Fruit fly (Drosophila melanogaster) whole organism, pupa: ENCODE results near the gene Alr.

Experiments
- CG10348 ChIP-seq: fragments of 200-800 bp; sonication (Bioruptor generic); IDR thresholded peaks from 2 replicates; pipeline ENCODE4 v1.3.6; 2022; ENCODE audit warnings: missing biosample characterization, missing genetic modification characterization
- CG12605 ChIP-seq: fragments of 200-800 bp; sonication (Bioruptor generic); IDR thresholded peaks from 2 replicates; pipeline ENCODE4 v1.3.6; 2022; ENCODE audit warnings: missing biosample characterization, missing genetic modification characterization
- CG14655 ChIP-seq: fragments of 200-800 bp; sonication (Bioruptor generic); optimal IDR thresholded peaks from 3 replicates; lab custom pipeline; 2017; ENCODE audit warnings: mild to moderate bottlenecking, missing biosample characterization, missing genetic modification reagents, missing genetic modification characterization
- CG15710 ChIP-seq: fragments of 200-800 bp; sonication (Bioruptor generic); optimal IDR thresholded peaks from 2 replicates; lab custom pipeline; 2018; ENCODE audit warnings: missing biosample characterization, mild to moderate bottlenecking, missing genetic modification characterization, moderate library complexity
- CG17806 ChIP-seq: fragments of 200-800 bp; sonication (Bioruptor generic); optimal IDR thresholded peaks from 2 replicates; lab custom pipeline; 2018; ENCODE audit warnings: missing biosample characterization, mild to moderate bottlenecking, missing genetic modification characterization, moderate library complexity
- CG32121 ChIP-seq: fragments of 200-800 bp; sonication (Bioruptor generic); IDR thresholded peaks from 2 replicates; pipeline ENCODE4 v1.3.6; 2022; ENCODE audit warnings: missing biosample characterization, missing genetic modification characterization
- CG34367 ChIP-seq: fragments of 200-800 bp; sonication (Bioruptor generic); optimal IDR thresholded peaks from 2 replicates; lab custom pipeline; 2018; ENCODE audit warnings: missing biosample characterization, mild to moderate bottlenecking, missing genetic modification characterization
- CG4496 ChIP-seq: fragments of 200-800 bp; sonication (Bioruptor generic); IDR thresholded peaks from 3 replicates; pipeline ENCODE4 v1.3.6; 2022; ENCODE audit warnings: missing biosample characterization, missing genetic modification characterization
- CG8301 ChIP-seq: fragments of 200-800 bp; sonication (Bioruptor generic); optimal IDR thresholded peaks from 2 replicates; lab custom pipeline; 2018; ENCODE audit warnings: missing biosample characterization, mild to moderate bottlenecking, missing genetic modification characterization
- CG9948 ChIP-seq: fragments of 200-800 bp; sonication (Bioruptor generic); optimal IDR thresholded peaks from 2 replicates; lab custom pipeline; 2018; ENCODE audit warnings: missing biosample characterization, mild to moderate bottlenecking, missing genetic modification characterization, moderate library complexity
- D1 ChIP-seq: fragments of 200-800 bp; sonication (Bioruptor generic); optimal IDR thresholded peaks from 2 replicates; lab custom pipeline; 2018; ENCODE audit warnings: missing biosample characterization, mild to moderate bottlenecking, missing genetic modification characterization, moderate library complexity
- EcR ChIP-seq: fragments of 200-800 bp; sonication (Bioruptor generic); optimal IDR thresholded peaks from 3 replicates; lab custom pipeline; 2019; ENCODE audit warnings: missing biosample characterization, missing genetic modification characterization, mild to moderate bottlenecking, moderate library complexity, missing genetic modification reagents
- Ets98B ChIP-seq: fragments of 200-800 bp; sonication (Bioruptor generic); IDR thresholded peaks from 2 replicates; pipeline ENCODE4 v1.3.6; 2022; ENCODE audit warnings: missing biosample characterization, missing genetic modification characterization
- Pif1A ChIP-seq: fragments of 200-800 bp; sonication (Bioruptor generic); optimal IDR thresholded peaks from 3 replicates; lab custom pipeline; 2016; ENCODE audit warnings: missing biosample characterization, missing genetic modification characterization
- Pif1B ChIP-seq: fragments of 200-800 bp; sonication (Bioruptor generic); optimal IDR thresholded peaks from 3 replicates; lab custom pipeline; 2016; ENCODE audit warnings: missing biosample characterization, missing genetic modification characterization
- Snoo ChIP-seq: fragments of 200-800 bp; sonication (Bioruptor generic); optimal IDR thresholded peaks from 3 replicates; lab custom pipeline; 2017; ENCODE audit warnings: missing biosample characterization, mild to moderate bottlenecking, missing genetic modification characterization, inconsistent platforms
- fd96Ca ChIP-seq: fragments of 200-800 bp; sonication (Bioruptor generic); IDR thresholded peaks from 3 replicates; pipeline ENCODE4 v1.3.6; 2022; ENCODE audit warnings: missing biosample characterization, missing genetic modification characterization
- gl ChIP-seq: fragments of 200-800 bp; sonication (Bioruptor generic); optimal IDR thresholded peaks from 2 replicates; lab custom pipeline; 2018; ENCODE audit warnings: missing biosample characterization, mild to moderate bottlenecking, missing genetic modification characterization
- rn ChIP-seq: fragments of 200-800 bp; sonication (Bioruptor generic); IDR thresholded peaks from 2 replicates; pipeline ENCODE4 v1.3.6; 2022; ENCODE audit warnings: missing biosample characterization, missing genetic modification characterization

Gene Alr

dm6 chrX:19791832-19792231, 43.7 kb downstream of the Alr start:
- TF ChIP-seq gl (no peak), fd96Ca (GFP tag; lab: Robert Waterston, UW) (no peak), CG34367 (tag; lab: Kevin White, UChicago) (no peak), CG14655 (GFP tag; lab: Kevin White, UChicago) (no peak), Pif1B (GFP tag; lab: Kevin White, UChicago) (no peak), EcR (GFP tag; lab: Kevin White, UChicago) (no peak), CG15710 (no peak), Pif1A (no peak), CG8301 (tag; lab: Kevin White, UChicago) (no peak), CG4496 (GFP tag; lab: Robert Waterston, UW) (no peak), rn (GFP tag; lab: Robert Waterston, UW) (no peak)

dm6 chrX:19792572-19792971, 44.5 kb downstream of the Alr start:
- TF ChIP-seq CG9948 = no peak
- TF ChIP-seq CG14655 (GFP tag; lab: Kevin White, UChicago) = no peak
- TF ChIP-seq CG8301 (tag; lab: Kevin White, UChicago) = no peak
- no peak for TF ChIP-seq Pif1A
- TF ChIP-seq CG10348 = no peak
- no peak for TF ChIP-seq Ets98B
- no peak for TF ChIP-seq rn (GFP tag; lab: Robert Waterston, UW)
- TF ChIP-seq CG15710 = no peak
- TF ChIP-seq CG34367 (tag; lab: Kevin White, UChicago) = no peak
- no peak for TF ChIP-seq Snoo (tag; lab: Kevin White, UChicago)
- TF ChIP-seq gl = no peak

- TF ChIP-seq EcR (GFP tag; lab: Kevin White, UChicago) (no peak), CG4496 (GFP tag; lab: Robert Waterston, UW) (no peak), CG32121 (GFP tag; lab: Robert Waterston, UW) (no peak), Snoo (tag; lab: Kevin White, UChicago) (no peak), CG17806 (tag; lab: Kevin White, UChicago) (no peak), CG14655 (GFP tag; lab: Kevin White, UChicago) (no peak), CG8301 (tag; lab: Kevin White, UChicago) (no peak), gl (no peak), Pif1B (GFP tag; lab: Kevin White, UChicago) (no peak), CG12605 (GFP tag; lab: Robert Waterston, UW) (no peak), Ets98B (no peak), CG15710 (no peak), CG10348 (no peak), D1 (tag; lab: Kevin White, UChicago) (no peak), Pif1A (no peak)
- TF ChIP-seq, all 21 proteins: peak for 0
Measured at dm6 chrX:19795808-19796207, 47.7 kb downstream of the Alr start.
